Worm (Caenorhabditis elegans) whole organism, mixed stage, embryonic: ENCODE results near the gene ins-21.

Source experiments
- bed-3 ChIP-seq: fragments of 200-800 bp; sonication (Bioruptor generic); optimal IDR thresholded peaks from 3 replicates; lab custom pipeline; 2018; ENCODE audit warnings: mild to moderate bottlenecking, missing genetic modification characterization, moderate library complexity, missing compliant biosample characterization
- ceh-43 ChIP-seq: fragments of 200-800 bp; sonication (Bioruptor generic); optimal IDR thresholded peaks from 2 replicates; lab custom pipeline; 2018; ENCODE audit warnings: mild to moderate bottlenecking, missing genetic modification characterization, moderate library complexity, missing compliant biosample characterization
- elt-1 ChIP-seq: sonication (generic microtip); optimal IDR thresholded peaks from 2 replicates; lab custom pipeline; 2017; ENCODE audit warnings: missing genetic modification characterization, mild to moderate bottlenecking, missing compliant biosample characterization, antibody characterized with exemption, moderate library complexity, borderline replicate concordance; ENCODE audit not compliant: insufficient read depth
- lin-13 ChIP-seq: fragments of 150-350 bp; optimal IDR thresholded peaks from 2 replicates; lab custom pipeline; 2014; ENCODE audit warnings: missing biosample characterization, missing genetic modification characterization
- lsy-2 ChIP-seq: fragments of 150-350 bp; optimal IDR thresholded peaks from 2 replicates; lab custom pipeline; 2014; ENCODE audit warnings: missing biosample characterization, missing genetic modification characterization
- nhr-12 ChIP-seq: fragments of 150-350 bp; optimal IDR thresholded peaks from 2 replicates; lab custom pipeline; 2014; ENCODE audit warnings: missing biosample characterization, missing genetic modification characterization
- nhr-2 ChIP-seq: fragments of 150-350 bp; optimal IDR thresholded peaks from 2 replicates; lab custom pipeline; 2014; ENCODE audit warnings: missing biosample characterization, missing genetic modification characterization
- nhr-237 ChIP-seq: fragments of 150-350 bp; optimal IDR thresholded peaks from 2 replicates; lab custom pipeline; 2014; ENCODE audit warnings: missing biosample characterization, missing genetic modification characterization
- snpc-4 ChIP-seq: fragments of 150-350 bp; optimal IDR thresholded peaks from 2 replicates; lab custom pipeline; 2014; ENCODE audit warnings: missing biosample characterization, missing genetic modification characterization
- sptf-1 ChIP-seq: sonication (generic microtip); optimal IDR thresholded peaks from 2 replicates; lab custom pipeline; 2017; ENCODE audit warnings: mild to moderate bottlenecking, missing genetic modification characterization, moderate library complexity, missing compliant biosample characterization
- unc-39 ChIP-seq: fragments of 150-350 bp; optimal IDR thresholded peaks from 2 replicates; lab custom pipeline; 2014; ENCODE audit warnings: missing biosample characterization, missing genetic modification characterization
- zip-8 ChIP-seq: fragments of 150-350 bp; optimal IDR thresholded peaks from 2 replicates; lab custom pipeline; 2014; ENCODE audit warnings: missing biosample characterization, missing genetic modification characterization
- ztf-11 ChIP-seq: fragments of 150-350 bp; optimal IDR thresholded peaks from 2 replicates; lab custom pipeline; 2014; ENCODE audit warnings: missing biosample characterization, missing genetic modification characterization

- no peak for TF ChIP-seq elt-1 (tag; lab: Kevin White, UChicago)
- no peak for TF ChIP-seq sptf-1 (tag; lab: Kevin White, UChicago)
- TF ChIP-seq ztf-11 (tag; lab: Kevin White, UChicago) = no peak
- TF ChIP-seq nhr-237 = no peak
- TF ChIP-seq nhr-12 (tag; lab: Kevin White, UChicago) = no peak
- no peak for TF ChIP-seq unc-39 (tag; lab: Kevin White, UChicago)
- TF ChIP-seq zip-8 (tag; lab: Kevin White, UChicago) = no peak
- TF ChIP-seq lsy-2 (tag; lab: Kevin White, UChicago) = no peak
- no peak for TF ChIP-seq bed-3 (GFP tag; lab: Kevin White, UChicago)
- no peak for TF ChIP-seq nhr-2 (tag; lab: Kevin White, UChicago)
- no peak for TF ChIP-seq snpc-4
- no peak for TF ChIP-seq ceh-43 (GFP tag; lab: Kevin White, UChicago)
- TF ChIP-seq lin-13 (tag; lab: Kevin White, UChicago) = no peak
Measured at ce11 chrIII:10000428-10000827, 23.1 kb upstream of the ins-21 start, which contains the start of gene C05B5.2.
